Worm (Caenorhabditis elegans) whole organism, L2 larva: ENCODE results near the gene dcr-1.

Experiments
- R02D3.7 ChIP-seq: fragments of 150-350 bp; optimal IDR thresholded peaks from 2 replicates; lab custom pipeline; 2014; ENCODE audit warnings: missing biosample characterization, missing genetic modification characterization
- lin-13 ChIP-seq: fragments of 150-350 bp; optimal IDR thresholded peaks from 2 replicates; lab custom pipeline; 2014; ENCODE audit warnings: missing biosample characterization, missing genetic modification reagents, missing genetic modification characterization
- nhr-237 ChIP-seq: fragments of 150-350 bp; optimal IDR thresholded peaks from 2 replicates; lab custom pipeline; 2014; ENCODE audit warnings: missing biosample characterization, missing genetic modification characterization
- nhr-6 ChIP-seq: fragments of 150-350 bp; optimal IDR thresholded peaks from 2 replicates; lab custom pipeline; 2014; ENCODE audit warnings: missing biosample characterization, missing genetic modification characterization
- skn-1 ChIP-seq: sonication (generic microtip); optimal IDR thresholded peaks from 2 replicates; lab custom pipeline; 2017; ENCODE audit warnings: missing biosample characterization, missing genetic modification characterization
- sma-9 ChIP-seq, 2 experiments: fragments of 150-350 bp in 1 of 2; sonication (generic microtip) in 1 of 2; optimal IDR thresholded peaks; 2 replicates each; lab custom pipeline; 2014 to 2016; ENCODE audit warnings: missing genetic modification characterization in 2 of 2, mild to moderate bottlenecking in 1 of 2, missing biosample characterization in 1 of 2, missing compliant biosample characterization in 1 of 2, missing genetic modification reagents in 1 of 2, moderate library complexity in 1 of 2
- ztf-4 ChIP-seq: fragments of 150-350 bp; optimal IDR thresholded peaks from 2 replicates; lab custom pipeline; 2014; ENCODE audit warnings: missing biosample characterization, missing genetic modification characterization

DNA sequence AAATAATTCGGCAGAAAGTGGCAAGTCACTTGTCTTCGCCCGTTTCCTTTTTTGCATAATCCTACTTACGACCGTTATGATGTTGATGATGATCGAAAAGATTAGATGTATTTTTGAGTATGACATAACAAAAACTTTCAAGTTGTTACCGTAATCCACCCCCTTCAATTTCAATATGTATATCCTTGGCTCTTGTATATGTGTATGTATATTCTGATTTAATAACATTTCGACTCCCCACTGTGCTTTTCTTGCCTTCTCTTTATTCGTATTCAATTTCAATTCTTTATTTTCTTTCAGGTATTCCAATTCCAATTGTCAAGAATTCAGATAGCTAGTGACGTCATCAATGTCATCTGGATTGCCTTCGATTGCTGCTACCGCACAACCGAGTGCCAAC is 13.1 kb downstream of the dcr-1 start, which contains the start of gene pros-1:
- TF ChIP-seq R02D3.7 (no peak), nhr-6 (tag; lab: Kevin White, UChicago) (no peak), ztf-4 (tag; lab: Kevin White, UChicago) (no peak), sma-9 (GFP tag; optimal IDR thresholded peaks at IDR 0.05; lab: Kevin White, UChicago) (no peak), sma-9 (tag; optimal IDR thresholded peaks at IDR 0.05; lab: Kevin White, UChicago) (no peak), lin-13 (GFP tag; lab: Kevin White, UChicago) (no peak), skn-1 (no peak), nhr-237 (tag; lab: Kevin White, UChicago) (no peak)
